Fruit fly (Drosophila melanogaster) whole organism, pupa: Measurements from ENCODE around the gene Rh6.

ENCODE experiments used
- CG12605 ChIP-seq: fragments of 200-800 bp; sonication (Bioruptor generic); IDR thresholded peaks from 2 replicates; pipeline ENCODE4 v1.3.6; 2022; ENCODE audit warnings: missing biosample characterization, missing genetic modification characterization
- CG13204 ChIP-seq: fragments of 200-800 bp; sonication (Bioruptor generic); optimal IDR thresholded peaks from 2 replicates; lab custom pipeline; 2018; ENCODE audit warnings: missing biosample characterization, mild to moderate bottlenecking, missing genetic modification characterization, moderate library complexity
- CG15710 ChIP-seq: fragments of 200-800 bp; sonication (Bioruptor generic); optimal IDR thresholded peaks from 2 replicates; lab custom pipeline; 2018; ENCODE audit warnings: missing biosample characterization, mild to moderate bottlenecking, missing genetic modification characterization, moderate library complexity
- CG34367 ChIP-seq: fragments of 200-800 bp; sonication (Bioruptor generic); optimal IDR thresholded peaks from 2 replicates; lab custom pipeline; 2018; ENCODE audit warnings: missing biosample characterization, mild to moderate bottlenecking, missing genetic modification characterization
- CG8159 ChIP-seq: fragments of 200-800 bp; sonication (Bioruptor generic); optimal IDR thresholded peaks from 3 replicates; lab custom pipeline; 2018; ENCODE audit warnings: missing biosample characterization, mild to moderate bottlenecking, missing genetic modification characterization, moderate library complexity
- CG9948 ChIP-seq: fragments of 200-800 bp; sonication (Bioruptor generic); optimal IDR thresholded peaks from 2 replicates; lab custom pipeline; 2018; ENCODE audit warnings: missing biosample characterization, mild to moderate bottlenecking, missing genetic modification characterization, moderate library complexity
- Ets98B ChIP-seq: fragments of 200-800 bp; sonication (Bioruptor generic); IDR thresholded peaks from 2 replicates; pipeline ENCODE4 v1.3.6; 2022; ENCODE audit warnings: missing biosample characterization, missing genetic modification characterization
- Snoo ChIP-seq: fragments of 200-800 bp; sonication (Bioruptor generic); optimal IDR thresholded peaks from 3 replicates; lab custom pipeline; 2017; ENCODE audit warnings: missing biosample characterization, mild to moderate bottlenecking, missing genetic modification characterization, inconsistent platforms
- fd96Ca ChIP-seq: fragments of 200-800 bp; sonication (Bioruptor generic); IDR thresholded peaks from 3 replicates; pipeline ENCODE4 v1.3.6; 2022; ENCODE audit warnings: missing biosample characterization, missing genetic modification characterization
- gl ChIP-seq: fragments of 200-800 bp; sonication (Bioruptor generic); optimal IDR thresholded peaks from 2 replicates; lab custom pipeline; 2018; ENCODE audit warnings: missing biosample characterization, mild to moderate bottlenecking, missing genetic modification characterization
- rn ChIP-seq: fragments of 200-800 bp; sonication (Bioruptor generic); IDR thresholded peaks from 2 replicates; pipeline ENCODE4 v1.3.6; 2022; ENCODE audit warnings: missing biosample characterization, missing genetic modification characterization

DNA sequence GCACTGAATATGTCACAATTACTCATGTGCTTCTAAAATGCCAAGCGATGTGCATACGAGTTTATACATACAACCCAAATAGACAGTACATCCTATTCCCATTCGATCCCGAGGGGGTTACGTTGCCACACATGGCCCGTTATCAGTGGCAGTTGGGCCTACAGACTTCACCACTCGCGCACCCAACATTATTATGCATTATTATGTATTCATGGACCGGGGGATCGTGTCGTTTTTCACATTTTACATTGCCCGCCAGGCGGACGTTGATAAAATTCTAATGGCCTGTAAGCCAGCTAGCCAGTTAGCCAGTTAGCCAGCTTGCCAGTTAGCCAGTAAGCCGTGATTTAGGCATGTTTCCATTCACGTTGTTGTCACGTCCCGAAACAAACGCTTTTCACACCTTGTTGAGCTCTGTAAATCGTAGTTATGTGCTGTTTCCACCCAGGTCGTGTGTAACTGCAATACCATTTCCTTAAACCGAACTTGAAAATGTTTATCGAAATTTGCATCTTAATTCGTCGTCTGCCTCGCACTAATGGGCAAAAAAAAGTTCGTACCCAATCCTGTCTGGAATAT lies 9.5 kb upstream of the Rh6 start:
- TF ChIP-seq Ets98B (no peak), CG12605 (GFP tag; lab: Robert Waterston, UW) (no peak), fd96Ca (GFP tag; lab: Robert Waterston, UW) (no peak), CG9948 (tag; lab: Kevin White, UChicago) (no peak), CG8159 (tag; lab: Kevin White, UChicago) (no peak), CG34367 (tag; lab: Kevin White, UChicago) (no peak), gl (no peak), rn (no peak), CG15710 (tag; lab: Kevin White, UChicago) (no peak), Snoo (tag; lab: Kevin White, UChicago) (no peak), CG13204 (GFP tag; lab: Kevin White, UChicago) (no peak)
